Worm (Caenorhabditis elegans): ENCODE results near the gene F59E12.15.

DNA sequence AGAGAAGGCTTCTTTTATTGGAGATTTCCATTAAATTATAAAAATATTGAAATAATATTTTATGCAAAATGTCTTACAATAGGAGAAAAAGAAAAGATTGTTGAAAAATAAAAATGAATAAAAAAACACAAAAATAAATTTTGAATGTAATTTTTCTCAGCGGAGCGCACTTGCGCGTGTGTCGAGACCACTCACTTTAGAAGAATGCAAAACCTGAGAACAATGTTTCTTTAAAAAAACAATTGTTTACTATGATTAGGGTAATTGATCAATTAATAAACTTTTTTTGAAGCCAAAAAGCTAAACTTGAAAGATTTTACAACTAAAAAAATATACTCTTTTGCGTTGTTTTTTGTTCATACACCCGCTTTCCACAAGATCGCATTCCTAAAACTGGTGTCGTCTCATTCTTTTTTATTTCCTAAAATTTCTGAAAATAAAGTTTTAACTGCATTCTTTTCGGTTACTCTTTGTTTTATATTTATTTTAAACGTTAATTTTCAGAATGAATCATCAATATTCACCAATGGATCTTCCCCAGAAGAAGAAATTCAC, 33.9 kb downstream of the F59E12.15 start, which contains the start of gene ttc-4:
- no peak for TF ChIP-seq sea-2 (GFP tag; IDR thresholded peaks at IDR 0.05)
- no peak for TF ChIP-seq zim-3 (tag; optimal IDR thresholded peaks at IDR 0.05)
- TF ChIP-seq egl-18 (GFP tag; IDR thresholded peaks at IDR 0.05), result no peak
- TF ChIP-seq nfyb-1 (GFP tag; IDR thresholded peaks at IDR 0.05), result no peak
- TF ChIP-seq somi-1 (GFP tag; optimal IDR thresholded peaks at IDR 0.05), result no peak
- TF ChIP-seq ztf-28 (GFP tag; IDR thresholded peaks at IDR 0.05), result 0 out of 2 replicates have a peak, but pooled peaks have one; percentile 7
- no peak for TF ChIP-seq ama-1 (optimal IDR thresholded peaks at IDR 0.05)
- no peak for TF ChIP-seq ama-1 (GFP tag; optimal IDR thresholded peaks at IDR 0.05)
- no peak for TF ChIP-seq bed-1 (GFP tag; IDR thresholded peaks at IDR 0.05)
- no peak for TF ChIP-seq athp-1 (tag; optimal IDR thresholded peaks at IDR 0.05)
- no peak for TF ChIP-seq lin-26 (GFP tag; IDR thresholded peaks at IDR 0.05)
- TF ChIP-seq nhr-90 (tag; optimal IDR thresholded peaks at IDR 0.05), result no peak
- no peak for TF ChIP-seq tlf-1 (GFP tag; optimal IDR thresholded peaks at IDR 0.05)
